Fruit fly (Drosophila melanogaster) whole organism, embryonic: ENCODE results near the gene CG14840.

Source experiments
- Antp ChIP-seq: fragments of 200-800 bp; sonication (Bioruptor generic); optimal IDR thresholded peaks from 3 replicates; lab custom pipeline; 2016; ENCODE audit warnings: missing biosample characterization, missing genetic modification characterization
- Atf-2 ChIP-seq: fragments of 200-800 bp; sonication (Bioruptor generic); optimal IDR thresholded peaks from 2 replicates; lab custom pipeline; 2016; ENCODE audit warnings: missing biosample characterization, missing genetic modification characterization
- Atf3 ChIP-seq: fragments of 200-800 bp; sonication (Bioruptor generic); optimal IDR thresholded peaks from 3 replicates; lab custom pipeline; 2016; ENCODE audit warnings: missing biosample characterization, missing genetic modification characterization
- B-H2 ChIP-seq: fragments of 200-800 bp; sonication (Bioruptor generic); optimal IDR thresholded peaks from 2 replicates; lab custom pipeline; 2018; ENCODE audit warnings: missing biosample characterization, mild to moderate bottlenecking, missing genetic modification characterization
- CG10462 ChIP-seq: fragments of 200-800 bp; sonication (Bioruptor generic); optimal IDR thresholded peaks from 2 replicates; lab custom pipeline; 2016; ENCODE audit warnings: missing biosample characterization, missing genetic modification characterization
- CG10654 ChIP-seq: fragments of 200-800 bp; sonication (Bioruptor generic); optimal IDR thresholded peaks from 2 replicates; lab custom pipeline; 2016; ENCODE audit warnings: missing biosample characterization, missing genetic modification characterization
- CG13624 ChIP-seq: fragments of 200-800 bp; sonication (Bioruptor generic); optimal IDR thresholded peaks from 2 replicates; lab custom pipeline; 2016; ENCODE audit warnings: missing biosample characterization, missing genetic modification characterization
- CG14441 ChIP-seq: fragments of 200-800 bp; sonication (Bioruptor generic); IDR thresholded peaks from 2 replicates; pipeline ENCODE4 v1.3.6; 2022; ENCODE audit warnings: missing biosample characterization, missing genetic modification characterization
- CG15479 ChIP-seq: fragments of 200-800 bp; sonication (Bioruptor generic); optimal IDR thresholded peaks from 3 replicates; lab custom pipeline; 2019; ENCODE audit warnings: missing biosample characterization, mild to moderate bottlenecking, missing genetic modification characterization, moderate library complexity
- CG16863 ChIP-seq: fragments of 200-800 bp; sonication (Bioruptor generic); optimal IDR thresholded peaks from 3 replicates; lab custom pipeline; 2016; ENCODE audit warnings: missing biosample characterization, missing genetic modification characterization
- CG2678 ChIP-seq: fragments of 200-800 bp; sonication (Bioruptor generic); optimal IDR thresholded peaks from 3 replicates; lab custom pipeline; 2019; ENCODE audit warnings: missing biosample characterization, mild to moderate bottlenecking, missing genetic modification characterization, moderate library complexity
- CG31224 ChIP-seq: fragments of 200-800 bp; sonication (Bioruptor generic); IDR thresholded peaks from 2 replicates; pipeline ENCODE4 v1.3.6; 2022; ENCODE audit warnings: missing biosample characterization, missing genetic modification characterization
- CG4707 ChIP-seq: fragments of 200-800 bp; sonication (Bioruptor generic); optimal IDR thresholded peaks from 2 replicates; lab custom pipeline; 2018; ENCODE audit warnings: missing biosample characterization, mild to moderate bottlenecking, missing genetic modification characterization, moderate library complexity
- CG6791 ChIP-seq: fragments of 200-800 bp; sonication (Bioruptor generic); IDR thresholded peaks from 3 replicates; pipeline ENCODE4 v1.3.6; 2022; ENCODE audit warnings: missing biosample characterization, missing genetic modification characterization; ENCODE audit not compliant: partially characterized antibody
- Camta ChIP-seq: fragments of 200-800 bp; sonication (Bioruptor generic); optimal IDR thresholded peaks from 2 replicates; lab custom pipeline; 2016; ENCODE audit warnings: missing biosample characterization, missing genetic modification characterization
- Dek ChIP-seq: fragments of 200-800 bp; sonication (Bioruptor generic); optimal IDR thresholded peaks from 3 replicates; lab custom pipeline; 2019; ENCODE audit warnings: missing biosample characterization, mild to moderate bottlenecking, missing genetic modification characterization, moderate library complexity
- Drgx ChIP-seq: fragments of 200-800 bp; sonication (Bioruptor generic); IDR thresholded peaks from 2 replicates; pipeline ENCODE4 v1.3.6; 2022; ENCODE audit warnings: missing biosample characterization, missing genetic modification characterization
- E2f2 ChIP-seq: fragments of 200-800 bp; sonication (Bioruptor generic); IDR thresholded peaks from 2 replicates; pipeline ENCODE4 v1.3.6; 2022; ENCODE audit warnings: missing biosample characterization, missing genetic modification characterization
- GATAe ChIP-seq: fragments of 200-800 bp; sonication (Bioruptor generic); conservative IDR thresholded peaks from 2 replicates; pipeline ENCODE4 v1.3.6; 2022; ENCODE audit warnings: missing biosample characterization, missing genetic modification characterization
- HHEX ChIP-seq: fragments of 200-800 bp; sonication (Bioruptor generic); optimal IDR thresholded peaks from 3 replicates; lab custom pipeline; 2017; ENCODE audit warnings: missing biosample characterization, mild to moderate bottlenecking, missing genetic modification characterization, missing genetic modification reagents
- HLH54F ChIP-seq: fragments of 200-800 bp; sonication (Bioruptor generic); optimal IDR thresholded peaks from 3 replicates; lab custom pipeline; 2016; ENCODE audit warnings: missing biosample characterization, missing genetic modification characterization
- HmgZ ChIP-seq: fragments of 200-800 bp; sonication (Bioruptor generic); optimal IDR thresholded peaks from 2 replicates; lab custom pipeline; 2018; ENCODE audit warnings: missing biosample characterization, mild to moderate bottlenecking, missing genetic modification characterization
- Hr3 ChIP-seq: fragments of 200-800 bp; sonication (Bioruptor generic); optimal IDR thresholded peaks from 3 replicates; lab custom pipeline; 2016; ENCODE audit warnings: missing biosample characterization, missing genetic modification characterization
- Myb ChIP-seq: fragments of 200-800 bp; sonication (Bioruptor generic); optimal IDR thresholded peaks from 2 replicates; lab custom pipeline; 2016; ENCODE audit warnings: missing biosample characterization, missing genetic modification characterization
- Nf-YC ChIP-seq: fragments of 200-800 bp; optimal IDR thresholded peaks from 3 replicates; lab custom pipeline; 2019; ENCODE audit warnings: missing biosample characterization, mild to moderate bottlenecking, missing genetic modification characterization, moderate library complexity
- NfI ChIP-seq: fragments of 200-800 bp; sonication (Bioruptor generic); optimal IDR thresholded peaks from 3 replicates; lab custom pipeline; 2018; ENCODE audit warnings: missing biosample characterization, mild to moderate bottlenecking, missing genetic modification characterization, moderate library complexity
- Oli ChIP-seq: fragments of 200-800 bp; sonication (Bioruptor generic); optimal IDR thresholded peaks from 2 replicates; lab custom pipeline; 2018; ENCODE audit warnings: missing biosample characterization, mild to moderate bottlenecking, missing genetic modification characterization, moderate library complexity
- PHDP ChIP-seq: fragments of 200-800 bp; sonication (Bioruptor generic); optimal IDR thresholded peaks from 3 replicates; lab custom pipeline; 2018; ENCODE audit warnings: missing biosample characterization, mild to moderate bottlenecking, missing genetic modification characterization, moderate library complexity
- Ssrp ChIP-seq: fragments of 200-800 bp; sonication (Bioruptor generic); optimal IDR thresholded peaks from 2 replicates; lab custom pipeline; 2018; ENCODE audit warnings: missing biosample characterization, mild to moderate bottlenecking, missing genetic modification characterization, moderate library complexity
- TFAM ChIP-seq: fragments of 200-800 bp; sonication (Bioruptor generic); optimal IDR thresholded peaks from 2 replicates; lab custom pipeline; 2017; ENCODE audit warnings: missing biosample characterization, missing genetic modification characterization, inconsistent platforms
- al ChIP-seq: fragments of 200-800 bp; sonication (Bioruptor generic); IDR thresholded peaks from 2 replicates; pipeline ENCODE4 v1.3.6; 2022; ENCODE audit warnings: missing biosample characterization, missing genetic modification characterization
- ap ChIP-seq: fragments of 200-800 bp; sonication (Bioruptor generic); IDR thresholded peaks from 2 replicates; pipeline ENCODE4 v1.3.6; 2022; ENCODE audit warnings: missing biosample characterization, missing genetic modification characterization
- az2 ChIP-seq: fragments of 200-800 bp; sonication (Bioruptor generic); optimal IDR thresholded peaks from 3 replicates; lab custom pipeline; 2016; ENCODE audit warnings: missing biosample characterization, missing genetic modification characterization
- crc ChIP-seq: fragments of 200-800 bp; sonication (Bioruptor generic); optimal IDR thresholded peaks from 2 replicates; lab custom pipeline; 2016; ENCODE audit warnings: missing biosample characterization, missing genetic modification characterization
- dpn ChIP-seq, 2 experiments: fragments of 200-800 bp; sonication (Bioruptor generic); optimal IDR thresholded peaks; 3 replicates each; lab custom pipeline; 2016; ENCODE audit warnings: missing biosample characterization in 2 of 2, missing genetic modification characterization in 2 of 2
- fu2 ChIP-seq: fragments of 200-800 bp; sonication (Bioruptor generic); optimal IDR thresholded peaks from 2 replicates; lab custom pipeline; 2016; ENCODE audit warnings: missing biosample characterization, missing genetic modification characterization
- gem ChIP-seq: fragments of 200-800 bp; sonication (Bioruptor generic); optimal IDR thresholded peaks from 2 replicates; lab custom pipeline; 2019; ENCODE audit warnings: missing biosample characterization, mild to moderate bottlenecking, missing genetic modification characterization, moderate library complexity
- grau ChIP-seq: fragments of 200-800 bp; optimal IDR thresholded peaks from 3 replicates; lab custom pipeline; 2019; ENCODE audit warnings: missing biosample characterization, mild to moderate bottlenecking, missing genetic modification characterization, moderate library complexity
- ind ChIP-seq: fragments of 200-800 bp; sonication (Bioruptor generic); optimal IDR thresholded peaks from 3 replicates; lab custom pipeline; 2016; ENCODE audit warnings: missing biosample characterization, missing genetic modification characterization
- nmo ChIP-seq: fragments of 200-800 bp; sonication (Bioruptor generic); optimal IDR thresholded peaks from 2 replicates; lab custom pipeline; 2018; ENCODE audit warnings: missing biosample characterization, mild to moderate bottlenecking, missing genetic modification characterization, moderate library complexity
- peb ChIP-seq: fragments of 200-800 bp; sonication (Bioruptor generic); IDR thresholded peaks from 2 replicates; pipeline ENCODE4 v1.3.6; 2022; ENCODE audit warnings: missing biosample characterization, missing genetic modification characterization
- pho ChIP-seq: fragments of 200-800 bp; sonication (Bioruptor generic); optimal IDR thresholded peaks from 2 replicates; lab custom pipeline; 2016; ENCODE audit warnings: missing biosample characterization, missing genetic modification characterization
- scrt ChIP-seq: fragments of 200-800 bp; sonication (Bioruptor generic); optimal IDR thresholded peaks from 2 replicates; lab custom pipeline; 2018; ENCODE audit warnings: missing biosample characterization, mild to moderate bottlenecking, missing genetic modification characterization, moderate library complexity
- shn ChIP-seq: fragments of 200-800 bp; sonication (Bioruptor generic); optimal IDR thresholded peaks from 3 replicates; lab custom pipeline; 2016; ENCODE audit warnings: missing biosample characterization, missing genetic modification characterization
- sima ChIP-seq: fragments of 200-800 bp; sonication (Bioruptor generic); optimal IDR thresholded peaks from 2 replicates; lab custom pipeline; 2016; ENCODE audit warnings: missing biosample characterization, missing genetic modification characterization
- z ChIP-seq: fragments of 200-800 bp; sonication (Bioruptor generic); IDR thresholded peaks from 3 replicates; pipeline ENCODE4 v1.3.6; 2022; ENCODE audit warnings: missing biosample characterization, missing genetic modification characterization

CG14840 gene

DNA sequence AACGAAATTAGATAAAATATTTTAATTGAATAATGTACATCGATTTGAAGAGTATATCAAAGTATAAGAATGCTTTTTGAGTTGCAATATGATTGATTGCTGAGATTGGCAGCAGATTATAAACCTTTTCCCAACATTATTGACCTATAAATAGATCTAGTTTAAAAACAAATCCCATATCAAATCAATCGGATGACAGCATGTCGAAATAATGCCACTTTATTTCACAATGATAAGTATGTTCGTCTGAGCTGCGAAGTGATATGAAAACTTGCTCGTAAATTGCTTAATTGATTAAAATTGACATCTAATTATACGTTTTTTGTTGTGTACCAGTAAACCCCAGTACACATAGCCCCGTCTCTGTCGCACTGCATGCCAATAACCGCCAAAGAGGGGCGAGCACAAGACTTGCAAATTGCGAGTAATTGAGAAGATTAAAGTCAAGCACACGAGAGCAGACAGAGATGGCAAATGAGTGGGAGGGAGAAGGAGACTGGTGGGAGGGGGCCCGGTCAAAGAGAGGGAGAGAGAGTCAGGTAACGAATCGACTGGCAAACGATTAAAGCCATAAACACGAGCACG, 22.1 kb upstream of the CG14840 start (continued):
- peak; percentile 2 for TF ChIP-seq Atf3 (GFP tag; lab: Kevin White, UChicago)
- peak; percentile 61 for TF ChIP-seq grau (tag; lab: Kevin White, UChicago)
- TF ChIP-seq CG10654 (GFP tag; lab: Kevin White, UChicago), result no peak
- peak; percentile 71 for TF ChIP-seq gem (tag; lab: Kevin White, UChicago)
- TF ChIP-seq shn (GFP tag; lab: Kevin White, UChicago), result peak; percentile 58
- TF ChIP-seq z (GFP tag; lab: Robert Waterston, UW), result no peak
- peak; percentile 72 for TF ChIP-seq Oli (tag; lab: Kevin White, UChicago)
- no peak for TF ChIP-seq CG14441 (GFP tag; lab: Robert Waterston, UW)
- TF ChIP-seq B-H2, result no peak
- TF ChIP-seq Dek, result peak; percentile 44
- TF ChIP-seq PHDP (tag; lab: Kevin White, UChicago), result peak; percentile 46
- peak; percentile 19 for TF ChIP-seq NfI
- TF ChIP-seq Hr3 (GFP tag; lab: Kevin White, UChicago), result peak; percentile 18
- peak; percentile 25 to 63 for TF ChIP-seq dpn (GFP tag; optimal IDR thresholded peaks at IDR 0.05; lab: Kevin White, UChicago)
- TF ChIP-seq Nf-YC (tag; lab: Kevin White, UChicago), result no peak
- TF ChIP-seq CG10462, result peak; percentile 14
- TF ChIP-seq nmo (GFP tag; lab: Kevin White, UChicago), result peak; percentile 42
- peak; percentile 6 for TF ChIP-seq az2
- peak; percentile 14 for TF ChIP-seq scrt (GFP tag; lab: Kevin White, UChicago)
- TF ChIP-seq Atf-2 (GFP tag; lab: Kevin White, UChicago), result peak; percentile 61
- no peak for TF ChIP-seq peb (GFP tag; lab: Robert Waterston, UW)
- TF ChIP-seq HLH54F, result peak; percentile 29
- peak; percentile 49 for TF ChIP-seq crc (GFP tag; lab: Kevin White, UChicago)
- peak; percentile 38 for TF ChIP-seq HHEX (GFP tag; lab: Kevin White, UChicago)
- peak; percentile 54 for TF ChIP-seq CG13624 (GFP tag; lab: Kevin White, UChicago)
- TF ChIP-seq TFAM (GFP tag; lab: Kevin White, UChicago), result no peak
- TF ChIP-seq CG15479, result peak; percentile 88
- peak; percentile 55 for TF ChIP-seq CG2678 (tag; lab: Kevin White, UChicago)
- no peak for TF ChIP-seq sima
- TF ChIP-seq Drgx (GFP tag; lab: Robert Waterston, UW), result no peak
- TF ChIP-seq E2f2 (GFP tag; lab: Robert Waterston, UW), result no peak
- TF ChIP-seq Ssrp (tag; lab: Kevin White, UChicago), result peak; percentile 37
- TF ChIP-seq Myb (GFP tag; lab: Kevin White, UChicago), result peak; percentile 40
- TF ChIP-seq Camta (GFP tag; lab: Kevin White, UChicago), result peak; percentile 8
- peak; percentile 4 for TF ChIP-seq HmgZ (tag; lab: Kevin White, UChicago)
- peak; percentile 16 for TF ChIP-seq CG16863 (GFP tag; lab: Kevin White, UChicago)
- TF ChIP-seq al (GFP tag; lab: Robert Waterston, UW), result no peak
- TF ChIP-seq GATAe, result no peak
- no peak for TF ChIP-seq CG4707 (GFP tag; lab: Kevin White, UChicago)
- peak; percentile 34 for TF ChIP-seq ind (GFP tag; lab: Kevin White, UChicago)
- TF ChIP-seq fu2 (GFP tag; lab: Kevin White, UChicago), result peak; percentile 62
- peak; percentile 23 for TF ChIP-seq Antp
- TF ChIP-seq CG31224 (GFP tag; lab: Robert Waterston, UW), result no peak
- no peak for TF ChIP-seq ap (GFP tag; lab: Robert Waterston, UW)
- TF ChIP-seq pho, result peak; percentile 23
- no peak for TF ChIP-seq CG6791 (GFP tag; lab: Robert Waterston, UW)
- TF ChIP-seq, all 482 proteins: peak for 107
